Worm (Caenorhabditis elegans) whole organism, young adult: ENCODE measurements around the gene pmk-2.

Source experiments
- B0035.1 ChIP-seq: sonication (generic microtip); optimal IDR thresholded peaks from 2 replicates; lab custom pipeline; 2016; ENCODE audit warnings: missing genetic modification characterization, mild to moderate bottlenecking, missing compliant biosample characterization, missing genotype, missing genetic modification reagents
- F23B12.7 ChIP-seq: sonication (generic microtip); optimal IDR thresholded peaks from 2 replicates; lab custom pipeline; 2017; ENCODE audit warnings: missing genetic modification characterization, mild to moderate bottlenecking, missing compliant biosample characterization, antibody characterized with exemption, moderate library complexity; ENCODE audit not compliant: insufficient read depth
- F33H1.4 ChIP-seq: fragments of 200-800 bp; sonication (Bioruptor generic); IDR thresholded peaks from 2 replicates; pipeline ENCODE4 v1.3.6; 2022; ENCODE audit warnings: missing genetic modification reagents, missing genetic modification characterization, missing compliant biosample characterization
- F52B5.7 ChIP-seq: sonication (generic microtip); optimal IDR thresholded peaks from 2 replicates; lab custom pipeline; 2016; ENCODE audit warnings: mild to moderate bottlenecking, missing genetic modification characterization, missing compliant biosample characterization
- T07F8.4 ChIP-seq: sonication (generic microtip); optimal IDR thresholded peaks from 2 replicates; lab custom pipeline; 2016; ENCODE audit warnings: mild to moderate bottlenecking, missing genetic modification characterization, moderate library complexity, missing compliant biosample characterization
- Y53G8AR.9 ChIP-seq: fragments of 200-800 bp; sonication (Bioruptor generic); conservative IDR thresholded peaks from 2 replicates; pipeline ENCODE4 v1.3.6; 2022; ENCODE audit warnings: missing genetic modification reagents, missing genetic modification characterization, missing compliant biosample characterization
- Y95B8A.8 ChIP-seq: fragments of 200-800 bp; sonication (Bioruptor generic); IDR thresholded peaks from 2 replicates; pipeline ENCODE4 v1.3.6; 2022; ENCODE audit warnings: missing genetic modification reagents, missing genetic modification characterization, missing compliant biosample characterization
- ZK185.1 ChIP-seq: sonication (generic microtip); optimal IDR thresholded peaks from 2 replicates; lab custom pipeline; 2016; ENCODE audit warnings: mild to moderate bottlenecking, missing genetic modification characterization, missing compliant biosample characterization; ENCODE audit not compliant: poor library complexity, severe bottlenecking
- atf-7 ChIP-seq: sonication (generic microtip); optimal IDR thresholded peaks from 2 replicates; lab custom pipeline; 2017; ENCODE audit warnings: mild to moderate bottlenecking, missing genetic modification characterization, missing compliant biosample characterization
- attf-5 ChIP-seq: fragments of 200-800 bp; sonication (Bioruptor generic); optimal IDR thresholded peaks from 2 replicates; lab custom pipeline; 2018; ENCODE audit warnings: mild to moderate bottlenecking, missing genetic modification characterization, missing compliant biosample characterization
- bed-1 ChIP-seq: fragments of 200-800 bp; sonication (Bioruptor generic); IDR thresholded peaks from 2 replicates; pipeline ENCODE4 v1.3.6; 2022; ENCODE audit warnings: missing genetic modification reagents, missing genetic modification characterization, missing compliant biosample characterization
- cebp-2 ChIP-seq: fragments of 200-800 bp; sonication (Bioruptor generic); IDR thresholded peaks from 2 replicates; pipeline ENCODE4 v1.3.6; 2022; ENCODE audit warnings: missing genetic modification characterization, missing compliant biosample characterization
- ceh-100 ChIP-seq: fragments of 200-800 bp; sonication (Bioruptor generic); IDR thresholded peaks from 2 replicates; pipeline ENCODE4 v1.3.6; 2022; ENCODE audit warnings: missing genetic modification reagents, missing genetic modification characterization, missing compliant biosample characterization
- ceh-40 ChIP-seq: fragments of 200-800 bp; sonication (Bioruptor generic); IDR thresholded peaks from 2 replicates; pipeline ENCODE4 v1.3.6; 2022; ENCODE audit warnings: missing genetic modification characterization, missing compliant biosample characterization
- ceh-79 ChIP-seq: sonication (generic microtip); optimal IDR thresholded peaks from 2 replicates; lab custom pipeline; 2017; ENCODE audit warnings: mild to moderate bottlenecking, missing genetic modification characterization, missing compliant biosample characterization
- dpff-1 ChIP-seq: sonication (generic microtip); optimal IDR thresholded peaks from 2 replicates; lab custom pipeline; 2017; ENCODE audit warnings: mild to moderate bottlenecking, missing genetic modification characterization, missing compliant biosample characterization
- egl-18 ChIP-seq: fragments of 200-800 bp; sonication (Bioruptor generic); IDR thresholded peaks from 2 replicates; pipeline ENCODE4 v1.3.6; 2022; ENCODE audit warnings: missing genetic modification reagents, missing genetic modification characterization, missing compliant biosample characterization
- egrh-3 ChIP-seq: fragments of 200-800 bp; sonication (Bioruptor generic); IDR thresholded peaks from 2 replicates; pipeline ENCODE4 v1.3.6; 2022; ENCODE audit warnings: missing genetic modification reagents, missing genetic modification characterization, missing compliant biosample characterization
- ekl-4 ChIP-seq: fragments of 200-800 bp; sonication (Bioruptor generic); IDR thresholded peaks from 2 replicates; pipeline ENCODE4 v1.3.6; 2022; ENCODE audit warnings: missing genetic modification reagents, missing genetic modification characterization, missing compliant biosample characterization
- him-1 ChIP-seq: sonication (generic microtip); optimal IDR thresholded peaks from 2 replicates; lab custom pipeline; 2016; ENCODE audit warnings: missing genotype, missing genetic modification reagents, missing genetic modification characterization, missing compliant biosample characterization
- hmg-1.2 ChIP-seq: fragments of 200-800 bp; sonication (Bioruptor generic); IDR thresholded peaks from 2 replicates; pipeline ENCODE4 v1.3.6; 2022; ENCODE audit warnings: missing genetic modification reagents, missing genetic modification characterization, missing compliant biosample characterization
- hrde-1 ChIP-seq: sonication (generic microtip); optimal IDR thresholded peaks from 2 replicates; lab custom pipeline; 2016; ENCODE audit warnings: missing genetic modification characterization, mild to moderate bottlenecking, missing compliant biosample characterization, moderate library complexity, missing genotype, missing genetic modification reagents, borderline replicate concordance
- let-607 ChIP-seq, 2 experiments: fragments of 200-800 bp in 1 of 2; sonication (Bioruptor generic) in 1 of 2; sonication (generic microtip) in 1 of 2; optimal IDR thresholded peaks; 2 replicates each; lab custom pipeline; 2016 to 2018; ENCODE audit warnings: mild to moderate bottlenecking in 2 of 2, missing compliant biosample characterization in 2 of 2, missing genetic modification characterization in 2 of 2, moderate library complexity in 2 of 2, missing genotype in 1 of 2
- lin-54 ChIP-seq: fragments of 200-800 bp; sonication (Bioruptor generic); optimal IDR thresholded peaks from 2 replicates; lab custom pipeline; 2018; ENCODE audit warnings: mild to moderate bottlenecking, missing genetic modification characterization, missing compliant biosample characterization
- lir-1 ChIP-seq: fragments of 200-800 bp; sonication (Bioruptor generic); conservative IDR thresholded peaks from 2 replicates; pipeline ENCODE4 v1.3.6; 2022; ENCODE audit warnings: missing genetic modification reagents, missing genetic modification characterization, missing compliant biosample characterization
- madf-3 ChIP-seq: fragments of 200-800 bp; sonication (Bioruptor generic); IDR thresholded peaks from 2 replicates; pipeline ENCODE4 v1.3.6; 2022; ENCODE audit warnings: missing genetic modification reagents, missing genetic modification characterization, missing compliant biosample characterization
- mel-28 ChIP-seq: sonication (generic microtip); optimal IDR thresholded peaks from 2 replicates; lab custom pipeline; 2016; ENCODE audit warnings: borderline replicate concordance, mild to moderate bottlenecking, missing genetic modification characterization, missing compliant biosample characterization
- nfya-1 ChIP-seq: sonication (generic microtip); optimal IDR thresholded peaks from 2 replicates; lab custom pipeline; 2017; ENCODE audit warnings: antibody characterized with exemption, missing compliant biosample characterization, missing genetic modification characterization, borderline replicate concordance; ENCODE audit not compliant: insufficient read depth
- nfya-2 ChIP-seq: fragments of 200-800 bp; sonication (Bioruptor generic); IDR thresholded peaks from 2 replicates; pipeline ENCODE4 v1.3.6; 2022; ENCODE audit warnings: missing genetic modification reagents, missing genetic modification characterization, missing compliant biosample characterization
- nhr-27 ChIP-seq: fragments of 200-800 bp; sonication (Bioruptor generic); optimal IDR thresholded peaks from 2 replicates; lab custom pipeline; 2018; ENCODE audit warnings: mild to moderate bottlenecking, missing genetic modification characterization, moderate library complexity, missing compliant biosample characterization
- nhr-90 ChIP-seq: sonication (generic microtip); optimal IDR thresholded peaks from 2 replicates; lab custom pipeline; 2016; ENCODE audit warnings: missing genotype, mild to moderate bottlenecking, missing genetic modification characterization, missing compliant biosample characterization
- pbrm-1 ChIP-seq: fragments of 200-800 bp; sonication (Bioruptor generic); IDR thresholded peaks from 2 replicates; pipeline ENCODE4 v1.3.6; 2022; ENCODE audit warnings: missing genetic modification reagents, missing genetic modification characterization, missing compliant biosample characterization
- repo-1 ChIP-seq: sonication (generic microtip); optimal IDR thresholded peaks from 2 replicates; lab custom pipeline; 2017; ENCODE audit warnings: mild to moderate bottlenecking, missing genetic modification characterization, missing compliant biosample characterization
- snpc-1.3 ChIP-seq: sonication (generic microtip); optimal IDR thresholded peaks from 2 replicates; lab custom pipeline; 2017; ENCODE audit warnings: missing genetic modification characterization, mild to moderate bottlenecking, missing compliant biosample characterization, antibody characterized with exemption, moderate library complexity, missing genotype, missing genetic modification reagents; ENCODE audit not compliant: insufficient read depth
- sptf-2 ChIP-seq: fragments of 200-800 bp; sonication (Bioruptor generic); optimal IDR thresholded peaks from 2 replicates; lab custom pipeline; 2018; ENCODE audit warnings: mild to moderate bottlenecking, missing genetic modification characterization, missing compliant biosample characterization
- tbp1 ChIP-seq: fragments of 200-800 bp; sonication (Bioruptor generic); optimal IDR thresholded peaks from 2 replicates; lab custom pipeline; 2018; ENCODE audit warnings: mild to moderate bottlenecking, missing genetic modification characterization, missing compliant biosample characterization
- tlf-1 ChIP-seq: fragments of 200-800 bp; sonication (Bioruptor generic); optimal IDR thresholded peaks from 2 replicates; lab custom pipeline; 2018; ENCODE audit warnings: mild to moderate bottlenecking, missing genetic modification characterization, missing compliant biosample characterization
- unc-62 ChIP-seq: fragments of 150-350 bp; optimal IDR thresholded peaks from 2 replicates; lab custom pipeline; 2014; ENCODE audit warnings: missing biosample characterization, missing genetic modification reagents, missing genetic modification characterization
- xnd-1 ChIP-seq: sonication (generic microtip); optimal IDR thresholded peaks from 2 replicates; lab custom pipeline; 2016; ENCODE audit warnings: missing genotype, missing genetic modification reagents, missing genetic modification characterization, missing compliant biosample characterization
- zfh-2 ChIP-seq: fragments of 200-800 bp; sonication (Bioruptor generic); conservative IDR thresholded peaks from 2 replicates; pipeline ENCODE4 v1.3.6; 2022; ENCODE audit warnings: missing genetic modification reagents, missing genetic modification characterization, missing compliant biosample characterization
- ztf-26 ChIP-seq: sonication (generic microtip); optimal IDR thresholded peaks from 2 replicates; lab custom pipeline; 2017; ENCODE audit warnings: missing genetic modification characterization, missing compliant biosample characterization

Gene pmk-2

DNA sequence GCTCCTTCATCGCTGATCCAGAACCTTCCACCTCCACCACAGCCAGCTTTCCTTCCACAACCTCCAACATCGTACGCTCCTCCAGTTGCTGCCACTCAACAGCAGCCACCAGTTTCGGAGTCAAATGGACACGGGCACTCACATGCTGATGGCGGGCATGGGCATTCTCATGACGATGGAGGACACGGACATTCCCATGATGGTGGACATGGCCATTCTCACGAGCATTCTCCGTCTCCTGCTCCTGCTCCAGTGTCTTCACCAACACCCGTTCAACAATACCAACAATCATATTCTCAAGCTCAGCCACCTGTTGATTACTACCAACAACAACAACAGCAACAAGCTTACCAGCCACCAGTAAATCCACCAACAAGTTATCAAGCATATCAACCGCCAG, 28.8 kb upstream of the pmk-2 start:
- 0 out of 2 replicates have a peak, but pooled peaks have one; percentile 13 for TF ChIP-seq egrh-3
- no peak for TF ChIP-seq nhr-27 (tag; lab: Kevin White, UChicago)
- TF ChIP-seq him-1 (tag; lab: Kevin White, UChicago) = no peak
- no peak for TF ChIP-seq pbrm-1
- no peak for TF ChIP-seq F52B5.7
- no peak for TF ChIP-seq B0035.1
- TF ChIP-seq nfya-1 (tag; lab: Kevin White, UChicago) = no peak
- TF ChIP-seq, all 124 proteins: peak for 1

DNA sequence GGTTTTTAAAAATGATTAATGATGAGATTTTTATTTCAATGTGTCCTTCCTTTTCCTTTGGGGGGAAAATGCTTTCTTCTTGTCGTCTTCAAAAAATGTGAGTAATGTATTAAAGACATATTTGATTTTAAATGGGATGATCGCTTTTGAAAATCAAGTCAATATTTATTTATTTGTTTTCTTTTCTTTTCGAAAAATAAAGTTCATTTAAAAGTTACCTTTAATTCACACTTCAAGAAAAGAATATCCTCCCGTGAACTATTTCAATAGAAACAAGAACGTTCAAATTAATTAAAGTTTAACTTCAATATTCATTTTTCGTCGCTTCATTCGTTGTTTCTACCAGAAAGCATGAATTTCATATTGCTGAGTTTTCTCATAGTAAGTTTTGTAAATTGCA, 27.8 kb upstream of the pmk-2 start, which contains the start of gene irld-8:
Gene irld-8 (plus strand): TSS at position 301 of the 400 bp plus-strand sequence.
- no peak for TF ChIP-seq madf-3 (GFP tag; lab: Robert Waterston, UW)
- TF ChIP-seq let-607 (tag; optimal IDR thresholded peaks at IDR 0.05; lab: Kevin White, UChicago) = no peak
- TF ChIP-seq ceh-100 (GFP tag; lab: Robert Waterston, UW) = no peak
- TF ChIP-seq F33H1.4 = no peak
- no peak for TF ChIP-seq snpc-1.3 (tag; lab: Kevin White, UChicago)
- TF ChIP-seq ekl-4 (GFP tag; lab: Robert Waterston, UW) = no peak
- TF ChIP-seq tlf-1 (GFP tag; lab: Kevin White, UChicago) = no peak
- no peak for TF ChIP-seq cebp-2 (GFP tag; lab: Robert Waterston, UW)
- TF ChIP-seq ceh-40 (GFP tag; lab: Robert Waterston, UW) = no peak
- TF ChIP-seq Y95B8A.8 = no peak
- TF ChIP-seq ztf-26 (tag; lab: Kevin White, UChicago) = no peak
- TF ChIP-seq mel-28 (tag; lab: Kevin White, UChicago) = no peak
- TF ChIP-seq sptf-2 (GFP tag; lab: Kevin White, UChicago) = no peak
- TF ChIP-seq xnd-1 = no peak
- no peak for TF ChIP-seq T07F8.4
- TF ChIP-seq bed-1 (GFP tag; lab: Robert Waterston, UW) = no peak
- TF ChIP-seq hmg-1.2 (GFP tag; lab: Robert Waterston, UW) = no peak
- TF ChIP-seq repo-1 (tag; lab: Kevin White, UChicago) = no peak
- TF ChIP-seq attf-5 (GFP tag; lab: Kevin White, UChicago) = no peak
- no peak for TF ChIP-seq him-1 (tag; lab: Kevin White, UChicago)

DNA sequence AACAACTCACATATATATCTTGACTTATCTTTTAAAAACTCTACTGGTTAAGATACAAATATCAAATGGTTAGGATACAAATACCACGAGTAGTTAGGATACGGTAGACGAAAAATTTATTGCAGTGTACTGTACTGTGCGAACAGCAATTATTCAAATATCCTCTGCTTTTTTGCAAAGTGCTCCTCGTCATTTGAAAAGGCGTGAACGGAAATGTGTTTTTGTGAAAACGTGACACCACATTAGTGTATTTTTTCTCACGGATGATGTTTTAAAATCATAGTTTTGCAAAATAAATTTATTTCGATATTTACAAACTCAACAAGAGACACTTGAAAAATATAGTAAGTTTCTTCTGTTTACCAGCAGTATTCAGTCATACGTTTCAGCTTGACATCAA, 24.5 kb upstream of the pmk-2 start, which contains the start of gene F42G8.8:
Gene F42G8.8 (plus strand): TSS at position 301 of the 400 bp plus-strand sequence.
- no peak for TF ChIP-seq Y53G8AR.9 (GFP tag; lab: Robert Waterston, UW)
- no peak for TF ChIP-seq nhr-90 (tag; lab: Kevin White, UChicago)
- TF ChIP-seq unc-62 (GFP tag; lab: Kevin White, UChicago) = no peak
- no peak for TF ChIP-seq lin-54 (GFP tag; lab: Kevin White, UChicago)
- TF ChIP-seq xnd-1 = no peak
- no peak for TF ChIP-seq ceh-40 (GFP tag; lab: Robert Waterston, UW)
- no peak for TF ChIP-seq hrde-1 (tag; lab: Kevin White, UChicago)
- TF ChIP-seq zfh-2 (GFP tag; lab: Robert Waterston, UW) = no peak
- no peak for TF ChIP-seq lir-1 (GFP tag; lab: Robert Waterston, UW)
- no peak for TF ChIP-seq snpc-1.3 (tag; lab: Kevin White, UChicago)
- no peak for TF ChIP-seq tbp1 (GFP tag; lab: Kevin White, UChicago)
- no peak for TF ChIP-seq ZK185.1 (tag; lab: Kevin White, UChicago)
- no peak for TF ChIP-seq F23B12.7 (tag; lab: Kevin White, UChicago)
- TF ChIP-seq F33H1.4 = no peak
- no peak for TF ChIP-seq attf-5 (GFP tag; lab: Kevin White, UChicago)
- no peak for TF ChIP-seq egl-18 (GFP tag; lab: Robert Waterston, UW)
- no peak for TF ChIP-seq atf-7 (tag; lab: Kevin White, UChicago)
- no peak for TF ChIP-seq nfya-2 (GFP tag; lab: Robert Waterston, UW)
- TF ChIP-seq dpff-1 (tag; lab: Kevin White, UChicago) = no peak
- no peak for TF ChIP-seq ceh-79 (tag; lab: Kevin White, UChicago)
